Worm (Caenorhabditis elegans): ENCODE measurements around the gene Y17D7C.1.

ce11 chrV:18710045-18710490 lies 3.7 kb downstream of the Y17D7C.1 start:
- TF ChIP-seq nhr-67 (tag; optimal IDR thresholded peaks at IDR 0.05) (no peak), lin-39 (tag; optimal IDR thresholded peaks at IDR 0.05) (no peak), nhr-28 (tag; optimal IDR thresholded peaks at IDR 0.05) (no peak), tbx-2 (tag; optimal IDR thresholded peaks at IDR 0.05) (no peak), elt-1 (tag; optimal IDR thresholded peaks at IDR 0.05) (no peak), ceh-16 (tag; optimal IDR thresholded peaks at IDR 0.05) (no peak), ZK546.5 (tag; optimal IDR thresholded peaks at IDR 0.05) (no peak), jun-1 (tag; optimal IDR thresholded peaks at IDR 0.05) (no peak), nhr-76 (tag; optimal IDR thresholded peaks at IDR 0.05) (no peak), unc-62 (GFP tag; optimal IDR thresholded peaks at IDR 0.05) (no peak), nhr-237 (tag; optimal IDR thresholded peaks at IDR 0.05) (no peak), mml-1 (tag; optimal IDR thresholded peaks at IDR 0.05) (no peak), elt-3 (tag; optimal IDR thresholded peaks at IDR 0.05) (no peak)
